Fruit fly (Drosophila melanogaster): ENCODE data around the gene CG34324.

dm6 chrX:13434065-13434464 is 23.4 kb downstream of the CG34324 start:
- TF ChIP-seq CG11617 (GFP tag; optimal IDR thresholded peaks at IDR 0.05): no peak
- no peak for TF ChIP-seq bab1 (GFP tag; optimal IDR thresholded peaks at IDR 0.05)
- no peak for TF ChIP-seq CG12768 (GFP tag; optimal IDR thresholded peaks at IDR 0.05)
- TF ChIP-seq pad (GFP tag; optimal IDR thresholded peaks at IDR 0.05): no peak

All from whole organism, adult.